Worm (Caenorhabditis elegans) whole organism, midembryonic: ENCODE data around the gene T25G12.11.

Source experiments
- med-1 ChIP-seq: sonication (generic microtip); optimal IDR thresholded peaks from 2 replicates; lab custom pipeline; 2017; ENCODE audit warnings: missing genetic modification characterization, mild to moderate bottlenecking, missing compliant biosample characterization, antibody characterized with exemption, missing genetic modification reagents; ENCODE audit not compliant: insufficient read depth
- tab-1 ChIP-seq: fragments of 200-800 bp; sonication (Bioruptor generic); IDR thresholded peaks from 2 replicates; pipeline ENCODE4 v1.3.6; 2022; ENCODE audit warnings: missing genetic modification characterization, missing compliant biosample characterization
- ztf-23 ChIP-seq: fragments of 200-800 bp; sonication (Bioruptor generic); IDR thresholded peaks from 2 replicates; pipeline ENCODE4 v1.3.6; 2022; ENCODE audit warnings: missing genetic modification reagents, missing genetic modification characterization, missing compliant biosample characterization

ce11 chrX:17197824-17198223 is 39.5 kb downstream of the T25G12.11 start:
- TF ChIP-seq tab-1 (no peak), ztf-23 (GFP tag; lab: Robert Waterston, UW) (no peak), med-1 (no peak)
